Worm (Caenorhabditis elegans) whole organism, L3 larva: Measurements from ENCODE around the gene sra-28.
A peak's percentile ranks its signal among the peaks of the same experiment; 100 is the strongest.

Experiments
- pqm-1 ChIP-seq: fragments of 150-350 bp; optimal IDR thresholded peaks from 2 replicates; lab custom pipeline; 2017; ENCODE audit warnings: missing biosample characterization, missing genetic modification characterization, inconsistent platforms
- ztf-11 ChIP-seq: fragments of 150-350 bp; optimal IDR thresholded peaks from 2 replicates; lab custom pipeline; 2014; ENCODE audit warnings: missing biosample characterization, missing genetic modification characterization
- ztf-4 ChIP-seq: fragments of 150-350 bp; optimal IDR thresholded peaks from 2 replicates; lab custom pipeline; 2014; ENCODE audit warnings: missing biosample characterization, missing genetic modification characterization

- no peak for TF ChIP-seq ztf-4 (tag; lab: Kevin White, UChicago)
- TF ChIP-seq pqm-1 (tag; lab: Kevin White, UChicago) = peak; percentile 65
- no peak for TF ChIP-seq ztf-11
Measured at ce11 chrII:6616135-6616534, 42.6 kb upstream of the sra-28 start.
